Worm (Caenorhabditis elegans) whole organism, late embryonic: ENCODE measurements around the gene mtss-1.

ENCODE experiments used
- C08G9.2 ChIP-seq: sonication (generic microtip); optimal IDR thresholded peaks from 2 replicates; lab custom pipeline; 2016; ENCODE audit warnings: mild to moderate bottlenecking, missing genetic modification characterization, moderate library complexity, missing compliant biosample characterization
- C38D4.7 ChIP-seq: fragments of 200-800 bp; sonication (Bioruptor generic); optimal IDR thresholded peaks from 2 replicates; lab custom pipeline; 2018; ENCODE audit warnings: mild to moderate bottlenecking, missing genetic modification characterization, moderate library complexity, missing compliant biosample characterization
- K09A11.1 ChIP-seq: sonication (generic microtip); optimal IDR thresholded peaks from 2 replicates; lab custom pipeline; 2017; ENCODE audit warnings: antibody characterized with exemption, mild to moderate bottlenecking, missing genetic modification characterization, missing compliant biosample characterization; ENCODE audit not compliant: insufficient read depth
- T23F11.4 ChIP-seq: fragments of 200-800 bp; sonication (Bioruptor generic); optimal IDR thresholded peaks from 2 replicates; lab custom pipeline; 2018; ENCODE audit warnings: mild to moderate bottlenecking, missing genetic modification characterization, missing compliant biosample characterization
- ceh-14 ChIP-seq: sonication (generic microtip); optimal IDR thresholded peaks from 2 replicates; lab custom pipeline; 2016; ENCODE audit warnings: missing genotype, missing genetic modification characterization, missing compliant biosample characterization
- ceh-18 ChIP-seq: sonication (generic microtip); optimal IDR thresholded peaks from 2 replicates; lab custom pipeline; 2016; ENCODE audit warnings: missing genetic modification characterization, missing compliant biosample characterization
- ceh-19 ChIP-seq: fragments of 200-800 bp; sonication (Bioruptor generic); optimal IDR thresholded peaks from 2 replicates; lab custom pipeline; 2018; ENCODE audit warnings: mild to moderate bottlenecking, missing genetic modification characterization, missing compliant biosample characterization
- ceh-30 ChIP-seq: fragments of 150-350 bp; optimal IDR thresholded peaks from 2 replicates; lab custom pipeline; 2014; ENCODE audit warnings: missing biosample characterization, missing genetic modification characterization
- ceh-31 ChIP-seq: sonication (generic microtip); optimal IDR thresholded peaks from 2 replicates; lab custom pipeline; 2016; ENCODE audit warnings: missing genetic modification characterization, missing compliant biosample characterization
- elt-2 ChIP-seq: sonication (generic microtip); optimal IDR thresholded peaks from 2 replicates; lab custom pipeline; 2016; ENCODE audit warnings: missing genetic modification reagents, missing genetic modification characterization, missing compliant biosample characterization
- ets-4 ChIP-seq: sonication (generic microtip); optimal IDR thresholded peaks from 2 replicates; lab custom pipeline; 2016; ENCODE audit warnings: missing genetic modification characterization, missing compliant biosample characterization
- hlh-15 ChIP-seq: sonication (generic microtip); optimal IDR thresholded peaks from 2 replicates; lab custom pipeline; 2016; ENCODE audit warnings: missing genetic modification characterization, missing compliant biosample characterization
- hlh-30 ChIP-seq: sonication (generic microtip); optimal IDR thresholded peaks from 2 replicates; lab custom pipeline; 2017; ENCODE audit warnings: antibody characterized with exemption, missing genetic modification characterization, missing compliant biosample characterization; ENCODE audit not compliant: insufficient read depth
- hlh-6 ChIP-seq: sonication (generic microtip); optimal IDR thresholded peaks from 2 replicates; lab custom pipeline; 2016; ENCODE audit warnings: missing genotype, missing genetic modification characterization, missing compliant biosample characterization
- hlh-8 ChIP-seq: sonication (generic microtip); optimal IDR thresholded peaks from 2 replicates; lab custom pipeline; 2016; ENCODE audit warnings: missing genotype, missing genetic modification characterization, missing compliant biosample characterization
- lin-11 ChIP-seq: fragments of 200-800 bp; sonication (Bioruptor generic); optimal IDR thresholded peaks from 2 replicates; lab custom pipeline; 2018; ENCODE audit warnings: mild to moderate bottlenecking, missing genetic modification characterization, missing compliant biosample characterization
- nfya-1 ChIP-seq: sonication (generic microtip); optimal IDR thresholded peaks from 2 replicates; lab custom pipeline; 2017; ENCODE audit warnings: missing genetic modification characterization, mild to moderate bottlenecking, missing compliant biosample characterization, antibody characterized with exemption, moderate library complexity
- nhr-11 ChIP-seq: fragments of 150-350 bp; optimal IDR thresholded peaks from 2 replicates; lab custom pipeline; 2014; ENCODE audit warnings: missing biosample characterization, missing genetic modification characterization
- nhr-232 ChIP-seq: sonication (generic microtip); optimal IDR thresholded peaks from 2 replicates; lab custom pipeline; 2016; ENCODE audit warnings: missing genetic modification characterization, missing compliant biosample characterization
- npax-4 ChIP-seq: sonication (generic microtip); optimal IDR thresholded peaks from 2 replicates; lab custom pipeline; 2016; ENCODE audit warnings: missing genetic modification characterization, missing compliant biosample characterization
- pat-9 ChIP-seq: fragments of 200-800 bp; sonication (Bioruptor generic); optimal IDR thresholded peaks from 2 replicates; lab custom pipeline; 2018; ENCODE audit warnings: mild to moderate bottlenecking, missing genetic modification characterization, moderate library complexity, missing compliant biosample characterization
- pax-1 ChIP-seq: fragments of 150-350 bp; optimal IDR thresholded peaks from 2 replicates; lab custom pipeline; 2014; ENCODE audit warnings: missing biosample characterization, missing genetic modification characterization
- pros-1 ChIP-seq: fragments of 150-350 bp; optimal IDR thresholded peaks from 2 replicates; lab custom pipeline; 2014; ENCODE audit warnings: missing biosample characterization, missing genetic modification reagents, missing genetic modification characterization
- rnt-1 ChIP-seq: sonication (generic microtip); optimal IDR thresholded peaks from 2 replicates; lab custom pipeline; 2016; ENCODE audit warnings: missing genetic modification characterization, missing compliant biosample characterization
- sdc-2 ChIP-seq: sonication (generic microtip); optimal IDR thresholded peaks from 2 replicates; lab custom pipeline; 2016; ENCODE audit warnings: missing genotype, missing genetic modification characterization, missing compliant biosample characterization
- syd-9 ChIP-seq: sonication (generic microtip); optimal IDR thresholded peaks from 2 replicates; lab custom pipeline; 2016; ENCODE audit warnings: mild to moderate bottlenecking, missing genetic modification characterization, moderate library complexity, missing compliant biosample characterization
- tbx-2 ChIP-seq: sonication (generic microtip); optimal IDR thresholded peaks from 2 replicates; lab custom pipeline; 2016; ENCODE audit warnings: missing genetic modification characterization, missing compliant biosample characterization
- tbx-7 ChIP-seq: sonication (generic microtip); optimal IDR thresholded peaks from 2 replicates; lab custom pipeline; 2016; ENCODE audit warnings: missing genotype, missing genetic modification characterization, missing compliant biosample characterization
- ttx-3 ChIP-seq: sonication (generic microtip); optimal IDR thresholded peaks from 2 replicates; lab custom pipeline; 2016; ENCODE audit warnings: missing genetic modification reagents, missing genetic modification characterization, missing compliant biosample characterization
- unc-3 ChIP-seq, 2 experiments: fragments of 200-800 bp in 1 of 2; sonication (Bioruptor generic) in 1 of 2; sonication (generic microtip) in 1 of 2; conservative IDR thresholded peaks in 1 of 2; optimal IDR thresholded peaks in 1 of 2; 2 replicates each; pipeline versions ENCODE4 v1.3.6 to Lab custom; 2016 to 2022; ENCODE audit warnings: missing compliant biosample characterization in 2 of 2, missing genetic modification characterization in 2 of 2, missing genetic modification reagents in 1 of 2
- unc-42 ChIP-seq: sonication (generic microtip); optimal IDR thresholded peaks from 2 replicates; lab custom pipeline; 2016; ENCODE audit warnings: missing genotype, missing genetic modification characterization, missing compliant biosample characterization
- unc-55 ChIP-seq: sonication (generic microtip); optimal IDR thresholded peaks from 2 replicates; lab custom pipeline; 2017; ENCODE audit warnings: missing biosample characterization, missing genetic modification reagents, missing genetic modification characterization
- unc-86 ChIP-seq: sonication (generic microtip); optimal IDR thresholded peaks from 2 replicates; lab custom pipeline; 2016; ENCODE audit warnings: missing genetic modification characterization, missing compliant biosample characterization
- zip-5 ChIP-seq: sonication (generic microtip); optimal IDR thresholded peaks from 2 replicates; lab custom pipeline; 2016; ENCODE audit warnings: missing genetic modification characterization, missing compliant biosample characterization

The mtss-1 gene

ce11 chrIII:8805815-8806214 lies 37.7 kb downstream of the mtss-1 start:
- no peak for TF ChIP-seq unc-42 (tag; lab: Kevin White, UChicago)
- TF ChIP-seq C38D4.7 (GFP tag; lab: Kevin White, UChicago): no peak
- no peak for TF ChIP-seq rnt-1 (tag; lab: Kevin White, UChicago)
- TF ChIP-seq ceh-18 (tag; lab: Kevin White, UChicago): no peak
- TF ChIP-seq tbx-7 (tag; lab: Kevin White, UChicago): no peak
- TF ChIP-seq ceh-14 (tag; lab: Kevin White, UChicago): no peak
- no peak for TF ChIP-seq hlh-6 (tag; lab: Kevin White, UChicago)
- no peak for TF ChIP-seq tbx-2
- no peak for TF ChIP-seq hlh-8 (tag; lab: Kevin White, UChicago)
- no peak for TF ChIP-seq ceh-30 (tag; lab: Kevin White, UChicago)
- TF ChIP-seq, all 69 proteins: peak for 0

ce11 chrIII:8807246-8807645 lies 39.1 kb downstream of the mtss-1 start, which contains the start of gene F54F2.7:
Gene F54F2.7, minus strand, starts transcription at chrIII:8807346.
- TF ChIP-seq ceh-30 (tag; lab: Kevin White, UChicago): no peak
- no peak for TF ChIP-seq sdc-2
- TF ChIP-seq K09A11.1 (tag; lab: Kevin White, UChicago): no peak
- TF ChIP-seq unc-86 (tag; lab: Kevin White, UChicago): no peak
- TF ChIP-seq ceh-19: no peak
- no peak for TF ChIP-seq nhr-232
- no peak for TF ChIP-seq ets-4 (tag; lab: Kevin White, UChicago)
- TF ChIP-seq ceh-18 (tag; lab: Kevin White, UChicago): no peak
- TF ChIP-seq pros-1 (tag; lab: Kevin White, UChicago): no peak
- no peak for TF ChIP-seq hlh-15
- no peak for TF ChIP-seq hlh-30 (tag; lab: Kevin White, UChicago)
- no peak for TF ChIP-seq nhr-11 (tag; lab: Kevin White, UChicago)
- no peak for TF ChIP-seq npax-4 (tag; lab: Kevin White, UChicago)
- TF ChIP-seq, all 69 proteins: peak for 0

- TF ChIP-seq elt-2 (tag; lab: Kevin White, UChicago) (peak; percentile 26), ceh-19 (no peak), ttx-3 (tag; lab: Kevin White, UChicago) (no peak), T23F11.4 (GFP tag; lab: Kevin White, UChicago) (no peak), sdc-2 (no peak), tbx-7 (tag; lab: Kevin White, UChicago) (no peak), nfya-1 (tag; lab: Kevin White, UChicago) (peak; percentile 43), syd-9 (tag; lab: Kevin White, UChicago) (no peak), unc-42 (tag; lab: Kevin White, UChicago) (peak; percentile 85), ceh-31 (no peak), C08G9.2 (tag; lab: Kevin White, UChicago) (no peak), K09A11.1 (tag; lab: Kevin White, UChicago) (no peak), lin-11 (tag; lab: Kevin White, UChicago) (no peak), zip-5 (tag; lab: Kevin White, UChicago) (no peak), nhr-232 (no peak), unc-55 (GFP tag; lab: Kevin White, UChicago) (peak; percentile 15), pax-1 (tag; lab: Kevin White, UChicago) (no peak)
Measured at ce11 chrIII:8809245-8809971, 41.3 kb downstream of the mtss-1 start, which contains the start of gene prx-19. Gene prx-19, minus strand, starts transcription at chrIII:8809295.

ce11 chrIII:8811111-8811510 lies 43.0 kb downstream of the mtss-1 start:
- TF ChIP-seq unc-42 (tag; lab: Kevin White, UChicago) (peak; percentile 96), pat-9 (no peak), tbx-7 (tag; lab: Kevin White, UChicago) (no peak), unc-3 (GFP tag; conservative IDR thresholded peaks at IDR 0.05; lab: Robert Waterston, UW) (no peak), unc-3 (tag; optimal IDR thresholded peaks at IDR 0.05; lab: Kevin White, UChicago) (no peak)
